Fruit fly (Drosophila melanogaster) whole organism, adult: ENCODE measurements around the gene CG1764.

Source experiments
- CG11617 ChIP-seq: fragments of 200-800 bp; sonication (Bioruptor generic); optimal IDR thresholded peaks from 2 replicates; lab custom pipeline; 2017; ENCODE audit warnings: mild to moderate bottlenecking, missing biosample characterization, missing genetic modification reagents, missing genetic modification characterization
- CG1620 ChIP-seq: fragments of 200-800 bp; sonication (Bioruptor generic); optimal IDR thresholded peaks from 2 replicates; lab custom pipeline; 2016; ENCODE audit warnings: missing biosample characterization, missing genetic modification characterization
- CG33017 ChIP-seq: fragments of 200-800 bp; sonication (Bioruptor generic); optimal IDR thresholded peaks from 2 replicates; lab custom pipeline; 2018; ENCODE audit warnings: missing biosample characterization, mild to moderate bottlenecking, missing genetic modification characterization, moderate library complexity
- CG7101 ChIP-seq: fragments of 200-800 bp; sonication (Bioruptor generic); optimal IDR thresholded peaks from 2 replicates; lab custom pipeline; 2018; ENCODE audit warnings: missing biosample characterization, mild to moderate bottlenecking, missing genetic modification characterization, moderate library complexity
- Crg-1 ChIP-seq: fragments of 200-800 bp; sonication (Bioruptor generic); optimal IDR thresholded peaks from 2 replicates; lab custom pipeline; 2016; ENCODE audit warnings: missing biosample characterization, missing genetic modification characterization
- Hr96 ChIP-seq: fragments of 200-800 bp; sonication (Bioruptor generic); optimal IDR thresholded peaks from 2 replicates; lab custom pipeline; 2016; ENCODE audit warnings: missing biosample characterization, missing genetic modification characterization
- bab1 ChIP-seq: fragments of 200-800 bp; sonication (Bioruptor generic); optimal IDR thresholded peaks from 3 replicates; lab custom pipeline; 2019; ENCODE audit warnings: missing biosample characterization, mild to moderate bottlenecking, missing genetic modification characterization, moderate library complexity
- cnc ChIP-seq, 2 experiments: fragments of >200 bp; optimal IDR thresholded peaks; 2 replicates each; lab custom pipeline; 2017
- kay ChIP-seq: fragments of 200-800 bp; sonication (Bioruptor generic); peaks from one replicate; lab custom pipeline; 2016; ENCODE audit warnings: missing biosample characterization, missing genetic modification characterization, borderline replicate concordance
- ovo ChIP-seq: fragments of 200-800 bp; sonication (Bioruptor generic); optimal IDR thresholded peaks from 2 replicates; lab custom pipeline; 2016; ENCODE audit warnings: missing biosample characterization, missing genetic modification characterization
- pad ChIP-seq: fragments of 200-800 bp; sonication (Bioruptor generic); optimal IDR thresholded peaks from 3 replicates; lab custom pipeline; 2017; ENCODE audit warnings: missing biosample characterization, missing genetic modification characterization, mild to moderate bottlenecking, moderate library complexity, missing genetic modification reagents
- tj ChIP-seq: fragments of 200-800 bp; sonication (Bioruptor generic); optimal IDR thresholded peaks from 3 replicates; lab custom pipeline; 2017; ENCODE audit warnings: missing biosample characterization, mild to moderate bottlenecking, missing genetic modification characterization, moderate library complexity

DNA sequence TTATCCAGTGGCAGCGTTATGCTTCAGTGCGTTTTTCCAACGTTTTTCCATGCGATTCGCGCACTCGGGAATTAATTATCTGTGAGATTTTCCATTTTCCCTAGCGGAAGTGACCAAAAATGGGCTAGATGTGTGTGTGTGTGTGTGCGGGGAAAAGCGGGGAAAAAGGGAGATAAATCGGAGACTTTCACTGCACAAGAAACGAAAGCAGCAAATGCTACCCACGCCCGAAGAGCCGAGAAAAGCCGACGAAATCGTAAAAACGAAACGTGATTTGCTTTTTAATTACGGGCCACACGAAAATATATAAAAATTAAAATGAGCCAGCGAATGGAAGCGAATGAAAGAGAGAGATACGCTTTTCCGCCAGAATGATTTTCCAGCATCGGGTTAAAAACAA is 54.4 kb downstream of the CG1764 start:
- TF ChIP-seq Crg-1 (no peak), CG11617 (no peak), CG7101 (tag; lab: Kevin White, UChicago) (no peak), CG1620 (no peak), cnc (optimal IDR thresholded peaks at IDR 0.05; lab: Kevin White, UChicago) (no peak), ovo (GFP tag; lab: Kevin White, UChicago) (no peak), tj (GFP tag; lab: Kevin White, UChicago) (no peak), bab1 (no peak), kay (GFP tag; lab: Kevin White, UChicago) (no peak), CG33017 (no peak), pad (GFP tag; lab: Kevin White, UChicago) (no peak), Hr96 (GFP tag; lab: Kevin White, UChicago) (no peak)
